Worm (Caenorhabditis elegans) whole organism, L3 larva: ENCODE results near the gene rbbp-5.

Experiments
- elt-2 ChIP-seq: sonication (generic microtip); optimal IDR thresholded peaks from 2 replicates; lab custom pipeline; 2016; ENCODE audit warnings: missing genetic modification reagents, mild to moderate bottlenecking, missing genetic modification characterization, missing compliant biosample characterization
- nhr-11 ChIP-seq: fragments of 150-350 bp; optimal IDR thresholded peaks from 2 replicates; lab custom pipeline; 2014; ENCODE audit warnings: missing biosample characterization, missing genetic modification characterization
- nhr-28 ChIP-seq: fragments of 150-350 bp; optimal IDR thresholded peaks from 2 replicates; lab custom pipeline; 2014; ENCODE audit warnings: missing biosample characterization, missing genetic modification characterization
- pha-4 ChIP-seq: fragments of 150-350 bp; optimal IDR thresholded peaks from 2 replicates; lab custom pipeline; 2014; ENCODE audit warnings: missing biosample characterization, missing genetic modification reagents, missing genetic modification characterization
- snpc-4 ChIP-seq: fragments of 150-350 bp; optimal IDR thresholded peaks from 2 replicates; lab custom pipeline; 2014; ENCODE audit warnings: missing biosample characterization, missing genetic modification characterization
- tbx-2 ChIP-seq: sonication (generic microtip); optimal IDR thresholded peaks from 2 replicates; lab custom pipeline; 2016; ENCODE audit warnings: mild to moderate bottlenecking, missing genetic modification characterization, missing compliant biosample characterization

- TF ChIP-seq tbx-2 (tag; lab: Kevin White, UChicago) (no peak), snpc-4 (tag; lab: Kevin White, UChicago) (no peak), nhr-11 (tag; lab: Kevin White, UChicago) (no peak), elt-2 (tag; lab: Kevin White, UChicago) (no peak), pha-4 (tag; lab: Kevin White, UChicago) (no peak), nhr-28 (tag; lab: Kevin White, UChicago) (no peak)
These were observed 10.1 kb downstream of the rbbp-5 start for ce11 chrII:6107773-6108172.
